Worm (Caenorhabditis elegans): ENCODE measurements around the gene ula-1.

DNA sequence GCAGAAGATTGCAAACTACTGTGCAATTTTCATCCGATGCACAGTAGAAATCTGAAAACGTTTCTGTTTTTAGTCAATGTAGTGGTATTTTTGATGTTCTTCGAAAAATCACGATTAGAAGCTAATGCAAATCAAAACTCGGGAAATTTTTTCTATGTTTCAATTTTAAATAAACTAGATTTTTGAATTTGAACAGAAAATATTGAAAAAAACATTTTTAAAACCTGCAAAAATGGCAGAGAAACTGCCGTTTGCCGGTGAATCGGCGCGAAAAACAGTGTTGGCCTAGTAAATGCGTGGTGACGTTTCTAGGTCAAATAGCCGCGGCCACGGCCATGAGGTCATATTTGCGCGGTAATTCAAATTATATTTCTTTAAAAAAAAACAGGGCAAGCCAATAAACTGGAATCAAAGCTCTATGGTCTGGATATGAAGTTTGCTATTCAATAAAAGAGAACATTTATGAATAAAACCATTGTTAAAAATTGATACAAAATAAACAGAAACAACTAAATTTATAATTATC, 10.1 kb upstream of the ula-1 start, which contains the start of gene set-2:
- no peak for TF ChIP-seq unc-62 (GFP tag; optimal IDR thresholded peaks at IDR 0.05 in 1 of 2)
- TF ChIP-seq unc-62 (tag; optimal IDR thresholded peaks at IDR 0.05) = no peak
- no peak for TF ChIP-seq fos-1 (tag; optimal IDR thresholded peaks at IDR 0.05)
- peak in 1 of 2 experiments; percentile 17 for TF ChIP-seq daf-16 (GFP tag; optimal IDR thresholded peaks at IDR 0.05)
- TF ChIP-seq daf-16 (tag; optimal IDR thresholded peaks at IDR 0.05) = peak; percentile 5
- 0 out of 2 replicates have a peak, but pooled peaks have one; percentile 17 for TF ChIP-seq zfp-3 (GFP tag; conservative IDR thresholded peaks at IDR 0.05)
- TF ChIP-seq rbr-2 (tag; optimal IDR thresholded peaks at IDR 0.05) = peak; percentile 23
- TF ChIP-seq nhr-25 (tag; optimal IDR thresholded peaks at IDR 0.05; ENCODE audit: borderline replicate concordance, insufficient read depth) = no peak
- TF ChIP-seq pqm-1 (tag; optimal IDR thresholded peaks at IDR 0.05) = no peak
- TF ChIP-seq lsy-2 (tag; optimal IDR thresholded peaks at IDR 0.05) = peak in 1 of 2 experiments; percentile 66
- peak; percentile 44 for TF ChIP-seq F49E8.2 (tag; optimal IDR thresholded peaks at IDR 0.05; ENCODE audit: borderline replicate concordance)
- no peak for TF ChIP-seq zip-2 (tag; optimal IDR thresholded peaks at IDR 0.05)
- no peak for TF ChIP-seq mep-1 (tag; optimal IDR thresholded peaks at IDR 0.05)
- TF ChIP-seq lin-15B (tag; optimal IDR thresholded peaks at IDR 0.05) = no peak
- TF ChIP-seq lin-13 (GFP tag; optimal IDR thresholded peaks at IDR 0.05) = peak; percentile 42
